Fruit fly (Drosophila melanogaster) whole organism, embryonic: ENCODE results near the gene Rack1.
A peak's percentile ranks its signal among the peaks of the same experiment; 100 is the strongest.

ENCODE experiments used
- Abd-B ChIP-seq: fragments of 200-800 bp; sonication (Bioruptor generic); optimal IDR thresholded peaks from 2 replicates; lab custom pipeline; 2018; ENCODE audit warnings: missing biosample characterization, mild to moderate bottlenecking, missing genetic modification characterization, moderate library complexity
- Bgb ChIP-seq: fragments of 200-800 bp; sonication (Bioruptor generic); IDR thresholded peaks from 2 replicates; pipeline ENCODE4 v1.3.6; 2022; ENCODE audit warnings: missing biosample characterization, missing genetic modification characterization; ENCODE audit not compliant: partially characterized antibody
- CG10654 ChIP-seq: fragments of 200-800 bp; sonication (Bioruptor generic); optimal IDR thresholded peaks from 2 replicates; lab custom pipeline; 2016; ENCODE audit warnings: missing biosample characterization, missing genetic modification characterization
- CG12155 ChIP-seq: fragments of 200-800 bp; sonication (Bioruptor generic); optimal IDR thresholded peaks from 3 replicates; lab custom pipeline; 2016; ENCODE audit warnings: missing biosample characterization, missing genetic modification characterization
- CG12744 ChIP-seq: fragments of 200-800 bp; sonication (Bioruptor generic); optimal IDR thresholded peaks from 2 replicates; lab custom pipeline; 2016; ENCODE audit warnings: missing biosample characterization, missing genetic modification characterization
- CG15269 ChIP-seq: fragments of 200-800 bp; sonication (Bioruptor generic); optimal IDR thresholded peaks from 2 replicates; lab custom pipeline; 2018; ENCODE audit warnings: missing biosample characterization, mild to moderate bottlenecking, missing genetic modification characterization, moderate library complexity
- CG1602 ChIP-seq: fragments of 200-800 bp; sonication (Bioruptor generic); optimal IDR thresholded peaks from 3 replicates; lab custom pipeline; 2016; ENCODE audit warnings: missing biosample characterization, missing genetic modification characterization
- CG17186 ChIP-seq: fragments of 200-800 bp; sonication (Bioruptor generic); optimal IDR thresholded peaks from 3 replicates; lab custom pipeline; 2017; ENCODE audit warnings: missing biosample characterization, missing genetic modification reagents, missing genetic modification characterization
- CG17328 ChIP-seq: fragments of 200-800 bp; sonication (Bioruptor generic); IDR thresholded peaks from 2 replicates; pipeline ENCODE4 v1.3.6; 2022; ENCODE audit warnings: missing biosample characterization, missing genetic modification characterization
- CG18011 ChIP-seq: fragments of 200-800 bp; sonication (Bioruptor generic); optimal IDR thresholded peaks from 2 replicates; lab custom pipeline; 2017; ENCODE audit warnings: missing biosample characterization, missing genetic modification characterization, mild to moderate bottlenecking, moderate library complexity, missing genotype
- CG2120 ChIP-seq: fragments of 200-800 bp; sonication (Bioruptor generic); optimal IDR thresholded peaks from 3 replicates; lab custom pipeline; 2016; ENCODE audit warnings: missing biosample characterization, missing genetic modification characterization
- CG34376 ChIP-seq: fragments of 200-800 bp; sonication (Bioruptor generic); optimal IDR thresholded peaks from 2 replicates; lab custom pipeline; 2018; ENCODE audit warnings: missing biosample characterization, mild to moderate bottlenecking, missing genetic modification characterization
- CG3726 ChIP-seq: fragments of 200-800 bp; sonication (Bioruptor generic); IDR thresholded peaks from 3 replicates; pipeline ENCODE4, ENCODE4 v1.3.6; 2022; ENCODE audit warnings: missing biosample characterization, missing genetic modification characterization
- CG43689 ChIP-seq: fragments of 200-800 bp; sonication (Bioruptor generic); IDR thresholded peaks from 2 replicates; pipeline ENCODE4 v1.3.6; 2022; ENCODE audit warnings: missing biosample characterization, missing genetic modification characterization
- CG5180 ChIP-seq: fragments of 200-800 bp; sonication (Bioruptor generic); optimal IDR thresholded peaks from 3 replicates; lab custom pipeline; 2017; ENCODE audit warnings: missing biosample characterization, missing genetic modification characterization, mild to moderate bottlenecking, moderate library complexity, missing genetic modification reagents
- Dek ChIP-seq: fragments of 200-800 bp; sonication (Bioruptor generic); optimal IDR thresholded peaks from 3 replicates; lab custom pipeline; 2019; ENCODE audit warnings: missing biosample characterization, mild to moderate bottlenecking, missing genetic modification characterization, moderate library complexity
- E2f2 ChIP-seq: fragments of 200-800 bp; sonication (Bioruptor generic); IDR thresholded peaks from 2 replicates; pipeline ENCODE4 v1.3.6; 2022; ENCODE audit warnings: missing biosample characterization, missing genetic modification characterization
- Fer1 ChIP-seq: fragments of 200-800 bp; sonication (Bioruptor generic); optimal IDR thresholded peaks from 2 replicates; lab custom pipeline; 2017; ENCODE audit warnings: missing biosample characterization, mild to moderate bottlenecking, missing genetic modification characterization
- Hr51 ChIP-seq, 2 experiments: fragments of 200-800 bp; sonication (Bioruptor generic); optimal IDR thresholded peaks; 2 replicates in 1 of 2; 3 replicates in 1 of 2; lab custom pipeline; 2016 to 2018; ENCODE audit warnings: missing biosample characterization in 2 of 2, missing genetic modification characterization in 2 of 2, mild to moderate bottlenecking in 1 of 2, moderate library complexity in 1 of 2
- Mes4 ChIP-seq: fragments of 200-800 bp; sonication (Bioruptor generic); optimal IDR thresholded peaks from 2 replicates; lab custom pipeline; 2016; ENCODE audit warnings: missing biosample characterization, missing genetic modification characterization
- NC2β ChIP-seq: fragments of 200-800 bp; sonication (Bioruptor generic); optimal IDR thresholded peaks from 2 replicates; lab custom pipeline; 2016; ENCODE audit warnings: missing biosample characterization, missing genetic modification characterization
- Pdp1 ChIP-seq, 2 experiments: fragments of 200-800 bp; sonication (Bioruptor generic); optimal IDR thresholded peaks; 3 replicates each; lab custom pipeline; 2016; ENCODE audit warnings: missing biosample characterization in 2 of 2, missing genetic modification characterization in 2 of 2, mild to moderate bottlenecking in 1 of 2, moderate library complexity in 1 of 2
- Six4 ChIP-seq: fragments of 200-800 bp; sonication (Bioruptor generic); optimal IDR thresholded peaks from 2 replicates; lab custom pipeline; 2016; ENCODE audit warnings: missing biosample characterization, missing genetic modification characterization
- aop ChIP-seq: fragments of 200-800 bp; sonication (Bioruptor generic); IDR thresholded peaks from 2 replicates; pipeline ENCODE4 v1.3.6; 2022; ENCODE audit warnings: missing biosample characterization, missing genetic modification characterization
- bbx ChIP-seq: fragments of 200-800 bp; sonication (Bioruptor generic); IDR thresholded peaks from 2 replicates; pipeline ENCODE4 v1.3.6; 2022; ENCODE audit warnings: missing biosample characterization, missing genetic modification characterization; ENCODE audit not compliant: partially characterized antibody
- bcd ChIP-seq: fragments of 200-800 bp; sonication (Bioruptor generic); optimal IDR thresholded peaks from 2 replicates; lab custom pipeline; 2017; ENCODE audit warnings: missing biosample characterization, mild to moderate bottlenecking, missing genetic modification characterization
- br ChIP-seq: fragments of >200 bp; optimal IDR thresholded peaks from 2 replicates; lab custom pipeline; 2017
- cg ChIP-seq: fragments of 200-800 bp; sonication (Bioruptor generic); optimal IDR thresholded peaks from 3 replicates; lab custom pipeline; 2019; ENCODE audit warnings: missing biosample characterization, mild to moderate bottlenecking, missing genetic modification characterization, moderate library complexity
- chinmo ChIP-seq: fragments of 200-800 bp; sonication (Bioruptor generic); IDR thresholded peaks from 4 replicates; pipeline ENCODE4 v1.3.6; 2022; ENCODE audit warnings: missing biosample characterization, missing genetic modification characterization; ENCODE audit not compliant: partially characterized antibody
- chm ChIP-seq: fragments of 200-800 bp; sonication (Bioruptor generic); IDR thresholded peaks from 2 replicates; pipeline ENCODE4 v1.3.6; 2022; ENCODE audit warnings: missing biosample characterization, missing genetic modification characterization
- corto ChIP-seq: fragments of 200-800 bp; sonication (Bioruptor generic); optimal IDR thresholded peaks from 2 replicates; lab custom pipeline; 2016; ENCODE audit warnings: missing biosample characterization, mild to moderate bottlenecking, missing genetic modification characterization, moderate library complexity
- crc ChIP-seq: fragments of 200-800 bp; sonication (Bioruptor generic); optimal IDR thresholded peaks from 2 replicates; lab custom pipeline; 2016; ENCODE audit warnings: missing biosample characterization, missing genetic modification characterization
- crp ChIP-seq, 2 experiments: fragments of 200-800 bp; sonication (Bioruptor generic); optimal IDR thresholded peaks; 2 replicates in 1 of 2; 3 replicates in 1 of 2; lab custom pipeline; 2017; ENCODE audit warnings: missing biosample characterization in 2 of 2, missing genetic modification characterization in 2 of 2, mild to moderate bottlenecking in 1 of 2, moderate library complexity in 1 of 2
- exex ChIP-seq: fragments of 200-800 bp; sonication (Bioruptor generic); optimal IDR thresholded peaks from 4 replicates; lab custom pipeline; 2018; ENCODE audit warnings: missing biosample characterization, mild to moderate bottlenecking, missing genetic modification characterization, moderate library complexity
- ind ChIP-seq: fragments of 200-800 bp; sonication (Bioruptor generic); optimal IDR thresholded peaks from 3 replicates; lab custom pipeline; 2016; ENCODE audit warnings: missing biosample characterization, missing genetic modification characterization
- kah ChIP-seq: fragments of 200-800 bp; sonication (Bioruptor generic); optimal IDR thresholded peaks from 2 replicates; lab custom pipeline; 2018; ENCODE audit warnings: missing biosample characterization, mild to moderate bottlenecking, missing genetic modification characterization
- lmd ChIP-seq: fragments of 200-800 bp; sonication (Bioruptor generic); IDR thresholded peaks from 2 replicates; pipeline ENCODE4 v1.3.6; 2022; ENCODE audit warnings: missing biosample characterization, missing genetic modification characterization
- pan ChIP-seq, 4 experiments: fragments of >200 bp in 3 of 4; fragments of 200-800 bp in 1 of 4; sonication (Bioruptor generic) in 1 of 4; optimal IDR thresholded peaks in 3 of 4; IDR thresholded peaks in 1 of 4; 2 replicates each; pipeline versions ENCODE4 v1.3.6 to Lab custom; 2017 to 2022; ENCODE audit warnings: missing biosample characterization in 2 of 4, missing genetic modification characterization in 2 of 4, mixed read lengths in 1 of 4
- pros ChIP-seq: fragments of 200-800 bp; sonication (Bioruptor generic); optimal IDR thresholded peaks from 3 replicates; lab custom pipeline; 2019; ENCODE audit warnings: missing biosample characterization, mild to moderate bottlenecking, missing genetic modification characterization, moderate library complexity
- pzg ChIP-seq: fragments of 200-800 bp; sonication (Bioruptor generic); optimal IDR thresholded peaks from 3 replicates; lab custom pipeline; 2018; ENCODE audit warnings: missing biosample characterization, mild to moderate bottlenecking, missing genetic modification characterization, moderate library complexity
- repo ChIP-seq: fragments of 200-800 bp; sonication (Bioruptor generic); optimal IDR thresholded peaks from 2 replicates; lab custom pipeline; 2016; ENCODE audit warnings: missing biosample characterization, missing genetic modification characterization
- shn ChIP-seq: fragments of 200-800 bp; sonication (Bioruptor generic); optimal IDR thresholded peaks from 3 replicates; lab custom pipeline; 2016; ENCODE audit warnings: missing biosample characterization, missing genetic modification characterization
- slbo ChIP-seq: fragments of 200-800 bp; sonication (Bioruptor generic); IDR thresholded peaks from 2 replicates; pipeline ENCODE4 v1.3.6; 2022; ENCODE audit warnings: missing biosample characterization, missing genetic modification characterization
- sug ChIP-seq: fragments of 200-800 bp; optimal IDR thresholded peaks from 2 replicates; lab custom pipeline; 2019; ENCODE audit warnings: missing biosample characterization, mild to moderate bottlenecking, missing genetic modification characterization, moderate library complexity
- unc-4 ChIP-seq: fragments of 200-800 bp; sonication (Bioruptor generic); IDR thresholded peaks from 2 replicates; pipeline ENCODE4 v1.3.6; 2022; ENCODE audit warnings: missing biosample characterization, missing genetic modification characterization; ENCODE audit not compliant: partially characterized antibody
- vvl ChIP-seq: fragments of 200-800 bp; sonication (Bioruptor generic); IDR thresholded peaks from 2 replicates; pipeline ENCODE4 v1.3.6; 2022; ENCODE audit warnings: missing biosample characterization, missing genetic modification characterization
- wor ChIP-seq: fragments of 200-800 bp; sonication (Bioruptor generic); IDR thresholded peaks from 2 replicates; pipeline ENCODE4 v1.3.6; 2022; ENCODE audit warnings: missing biosample characterization, missing genetic modification characterization

Rack1 gene

dm6 chr2L:7788952-7789466 is 38.1 kb downstream of the Rack1 start (continued):
- TF ChIP-seq Pdp1 (GFP tag; optimal IDR thresholded peaks at IDR 0.05; lab: Kevin White, UChicago) (peak in 1 of 2 experiments; percentile 62), CG5180 (peak; percentile 6), pan (optimal IDR thresholded peaks at IDR 0.05; lab: Kevin White, UChicago) (no peak), pan (GFP tag; optimal IDR thresholded peaks at IDR 0.05 in 1 of 2, IDR thresholded peaks at IDR 0.05 in 1 of 2) (no peak), kah (peak; percentile 9), aop (GFP tag; lab: Robert Waterston, UW) (no peak), Dek (tag; lab: Kevin White, UChicago) (no peak), CG34376 (GFP tag; lab: Kevin White, UChicago) (peak; percentile 84), exex (peak; percentile 31), sug (tag; lab: Kevin White, UChicago) (peak; percentile 66)

- 0 out of 4 replicates have a peak, but pooled peaks have one; percentile 50 for TF ChIP-seq chinmo (GFP tag; lab: Robert Waterston, UW)
- TF ChIP-seq Bgb (GFP tag; lab: Robert Waterston, UW) = peak; percentile 52; the same call in 1 of the 2 replicates
- no peak for TF ChIP-seq cg
- peak; percentile 35 for TF ChIP-seq CG1602 (GFP tag; lab: Kevin White, UChicago)
- TF ChIP-seq corto = no peak
- no peak for TF ChIP-seq br
- TF ChIP-seq Abd-B (GFP tag; lab: Kevin White, UChicago) = no peak
- peak; percentile 35 for TF ChIP-seq Mes4 (GFP tag; lab: Kevin White, UChicago)
- TF ChIP-seq CG18011 (GFP tag; lab: Kevin White, UChicago) = peak; percentile 47
- peak; percentile 82 for TF ChIP-seq CG17328 (GFP tag; lab: Robert Waterston, UW)
- TF ChIP-seq vvl (GFP tag; lab: Robert Waterston, UW) = peak; percentile 93
- TF ChIP-seq NC2β (GFP tag; lab: Kevin White, UChicago) = peak; percentile 43
- TF ChIP-seq CG43689 (GFP tag; lab: Robert Waterston, UW) = peak; percentile 43; the same call in 1 of the 2 replicates
- peak; percentile 73 for TF ChIP-seq ind
- TF ChIP-seq chm = peak; percentile 92
- peak; percentile 72; the same call in 1 of the 3 replicates for TF ChIP-seq CG3726
- peak; percentile 48; the same call in 1 of the 2 replicates for TF ChIP-seq wor (GFP tag; lab: Robert Waterston, UW)
- TF ChIP-seq lmd (GFP tag; lab: Robert Waterston, UW) = peak; percentile 81
- TF ChIP-seq bcd (GFP tag; lab: Kevin White, UChicago) = peak; percentile 67
- TF ChIP-seq pzg (GFP tag; lab: Kevin White, UChicago) = peak; percentile 61
- no peak for TF ChIP-seq crp (GFP tag; optimal IDR thresholded peaks at IDR 0.05; lab: Kevin White, UChicago)
- TF ChIP-seq CG12155 = peak; percentile 98
- TF ChIP-seq repo (GFP tag; lab: Kevin White, UChicago) = peak; percentile 15
- TF ChIP-seq E2f2 = peak; percentile 76
- TF ChIP-seq unc-4 (GFP tag; lab: Robert Waterston, UW) = peak; percentile 39; the same call in 1 of the 2 replicates
- peak; percentile 48 for TF ChIP-seq Six4
- TF ChIP-seq CG12744 (GFP tag; lab: Kevin White, UChicago) = peak; percentile 43
- peak; percentile 82 for TF ChIP-seq slbo
- peak; percentile 74 for TF ChIP-seq CG15269 (tag; lab: Kevin White, UChicago)
- no peak for TF ChIP-seq pros (GFP tag; lab: Kevin White, UChicago)
- TF ChIP-seq Fer1 (GFP tag; lab: Kevin White, UChicago) = peak; percentile 80
- peak; percentile 25 to 81 for TF ChIP-seq Hr51 (GFP tag; optimal IDR thresholded peaks at IDR 0.05; lab: Kevin White, UChicago)
- peak; percentile 77 for TF ChIP-seq CG2120 (GFP tag; lab: Kevin White, UChicago)
- TF ChIP-seq CG10654 (GFP tag; lab: Kevin White, UChicago) = peak; percentile 71
- peak; percentile 11 for TF ChIP-seq shn
- no peak for TF ChIP-seq crc (GFP tag; lab: Kevin White, UChicago)
- peak; percentile 56; the same call in 1 of the 2 replicates for TF ChIP-seq bbx (GFP tag; lab: Robert Waterston, UW)
- TF ChIP-seq CG17186 (GFP tag; lab: Kevin White, UChicago) = no peak
Observed at dm6 chr2L:7782788-7783401, 44.2 kb downstream of the Rack1 start, which contains the start of gene Brd7-9. Gene Brd7-9 (plus strand): TSS chr2L:7782865.
